Fruit fly (Drosophila melanogaster): ENCODE data around the gene Spn88Ea.

The Spn88Ea gene

DNA sequence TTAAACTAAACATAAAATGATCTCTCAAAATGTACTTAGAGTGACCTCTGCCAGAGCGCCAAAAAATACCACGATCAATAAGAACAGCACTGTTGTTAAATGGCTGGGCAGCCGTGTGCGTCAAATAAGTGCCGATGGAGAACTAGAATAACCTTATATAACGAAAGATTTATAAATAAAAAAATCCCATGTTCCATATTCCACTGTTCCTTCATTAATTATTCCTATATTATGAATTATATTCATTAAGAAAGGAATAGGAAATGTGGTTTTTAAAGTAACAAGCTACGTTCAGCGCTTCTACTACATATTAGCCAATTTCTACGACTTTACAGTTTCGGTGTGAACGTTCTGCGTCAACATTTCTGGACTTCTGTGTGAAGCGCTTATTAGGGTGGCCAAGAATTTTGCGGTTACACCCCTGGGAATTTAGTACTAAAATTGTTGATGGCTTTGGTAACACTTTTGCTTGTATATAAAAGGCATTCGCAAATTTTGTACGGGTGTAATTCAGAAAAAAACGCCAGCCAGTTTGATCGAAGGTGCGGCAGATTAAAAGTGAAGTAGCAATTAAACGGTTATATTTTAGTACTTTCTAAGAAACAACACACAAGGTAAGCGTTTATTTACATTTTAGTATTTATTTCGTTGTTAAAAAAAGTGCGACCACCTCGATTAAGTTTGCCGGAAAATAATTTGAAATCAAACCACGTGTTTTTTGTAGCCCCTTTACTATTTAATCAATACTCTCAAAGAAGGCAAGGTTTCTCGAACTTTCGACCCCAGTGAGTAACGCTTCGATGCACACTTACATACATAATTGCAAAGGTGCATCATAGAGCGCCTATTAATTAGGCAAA, 36.2 kb upstream of the Spn88Ea start, which contains the start of the genes tefu and Hsc70-4:
tefu (minus strand) TSS at position 51 of the 860 bp plus-strand sequence.
Hsc70-4 (plus strand) TSS at position 502 of the 860 bp plus-strand sequence.
- TF ChIP-seq CG17806 (tag; optimal IDR thresholded peaks at IDR 0.05) (no peak), CG4496 (GFP tag; IDR thresholded peaks at IDR 0.05) (peak; percentile 78; the same call in 2 of the 3 replicates), CG12605 (GFP tag; IDR thresholded peaks at IDR 0.05) (0 out of 2 replicates have a peak, but pooled peaks have one; percentile 23), CG14655 (GFP tag; optimal IDR thresholded peaks at IDR 0.05) (no peak), CG13204 (GFP tag; optimal IDR thresholded peaks at IDR 0.05) (no peak), CG8159 (tag; optimal IDR thresholded peaks at IDR 0.05) (peak; percentile 87), CG32121 (GFP tag; IDR thresholded peaks at IDR 0.05) (peak; percentile 77), gl (tag; optimal IDR thresholded peaks at IDR 0.05) (no peak), Pif1A (GFP tag; optimal IDR thresholded peaks at IDR 0.05) (no peak), Snoo (tag; optimal IDR thresholded peaks at IDR 0.05) (peak; percentile 14), CG10348 (GFP tag; IDR thresholded peaks at IDR 0.05) (0 out of 2 replicates have a peak, but pooled peaks have one; percentile 43), fd96Ca (GFP tag; IDR thresholded peaks at IDR 0.05) (peak; percentile 80), Ets98B (GFP tag; IDR thresholded peaks at IDR 0.05) (no peak; the same call in 1 of the 2 replicates), EcR (GFP tag; optimal IDR thresholded peaks at IDR 0.05) (peak; percentile 29), rn (GFP tag; IDR thresholded peaks at IDR 0.05) (peak; percentile 75), CG15710 (tag; optimal IDR thresholded peaks at IDR 0.05) (peak; percentile 65), D1 (tag; optimal IDR thresholded peaks at IDR 0.05) (no peak)

- no peak for TF ChIP-seq CG9948 (tag; optimal IDR thresholded peaks at IDR 0.05)
- TF ChIP-seq Pif1B (GFP tag; optimal IDR thresholded peaks at IDR 0.05): no peak
- no peak for TF ChIP-seq fd96Ca (GFP tag; IDR thresholded peaks at IDR 0.05)
- no peak for TF ChIP-seq D1 (tag; optimal IDR thresholded peaks at IDR 0.05)
- TF ChIP-seq CG10348 (GFP tag; IDR thresholded peaks at IDR 0.05): no peak
- TF ChIP-seq CG15710 (tag; optimal IDR thresholded peaks at IDR 0.05): no peak
- no peak for TF ChIP-seq Snoo (tag; optimal IDR thresholded peaks at IDR 0.05)
- TF ChIP-seq rn (GFP tag; IDR thresholded peaks at IDR 0.05): no peak
- TF ChIP-seq Ets98B (GFP tag; IDR thresholded peaks at IDR 0.05): no peak
- no peak for TF ChIP-seq CG4496 (GFP tag; IDR thresholded peaks at IDR 0.05)
- TF ChIP-seq CG13204 (GFP tag; optimal IDR thresholded peaks at IDR 0.05): no peak
- no peak for TF ChIP-seq Pif1A (GFP tag; optimal IDR thresholded peaks at IDR 0.05)
- no peak for TF ChIP-seq CG8159 (tag; optimal IDR thresholded peaks at IDR 0.05)
- TF ChIP-seq CG32121 (GFP tag; IDR thresholded peaks at IDR 0.05): no peak
- TF ChIP-seq CG8301 (tag; optimal IDR thresholded peaks at IDR 0.05): no peak
- TF ChIP-seq gl (tag; optimal IDR thresholded peaks at IDR 0.05): no peak
- no peak for TF ChIP-seq CG34367 (tag; optimal IDR thresholded peaks at IDR 0.05)
- no peak for TF ChIP-seq CG14655 (GFP tag; optimal IDR thresholded peaks at IDR 0.05)
Observed at dm6 chr3R:15231635-15232138, 25.4 kb upstream of the Spn88Ea start.

DNA sequence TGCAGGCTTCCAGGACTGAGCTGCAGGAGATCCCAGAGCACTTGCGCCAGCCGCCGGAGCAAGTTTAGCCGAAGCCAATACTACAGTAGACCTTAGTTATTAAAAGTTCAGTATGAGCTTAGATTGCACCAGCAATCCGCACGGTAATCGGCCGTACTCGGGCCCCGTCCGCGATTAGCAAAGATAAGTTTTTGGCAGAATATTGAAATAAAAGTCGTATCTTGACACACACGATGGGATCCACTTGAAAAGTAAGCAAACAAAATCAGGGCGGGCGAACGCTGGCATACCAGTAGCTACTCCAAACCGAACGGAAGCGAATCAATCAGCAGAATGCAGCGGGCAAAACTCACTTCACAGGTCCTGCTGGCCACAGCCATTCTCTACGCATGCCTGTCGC, 24.0 kb upstream of the Spn88Ea start, which contains the start of gene CG34316:
CG34316 (plus strand) TSS at position 301 of the 400 bp plus-strand sequence.
- TF ChIP-seq CG13204 (GFP tag; optimal IDR thresholded peaks at IDR 0.05) (no peak), CG32121 (GFP tag; IDR thresholded peaks at IDR 0.05) (no peak), Snoo (tag; optimal IDR thresholded peaks at IDR 0.05) (no peak), CG8301 (tag; optimal IDR thresholded peaks at IDR 0.05) (no peak), fd96Ca (GFP tag; IDR thresholded peaks at IDR 0.05) (no peak), CG17806 (tag; optimal IDR thresholded peaks at IDR 0.05) (no peak), CG10348 (GFP tag; IDR thresholded peaks at IDR 0.05) (no peak), CG15710 (tag; optimal IDR thresholded peaks at IDR 0.05) (no peak), CG4496 (GFP tag; IDR thresholded peaks at IDR 0.05) (no peak), CG12605 (GFP tag; IDR thresholded peaks at IDR 0.05) (no peak), CG9948 (tag; optimal IDR thresholded peaks at IDR 0.05) (no peak), gl (tag; optimal IDR thresholded peaks at IDR 0.05) (no peak), CG8159 (tag; optimal IDR thresholded peaks at IDR 0.05) (no peak)

DNA sequence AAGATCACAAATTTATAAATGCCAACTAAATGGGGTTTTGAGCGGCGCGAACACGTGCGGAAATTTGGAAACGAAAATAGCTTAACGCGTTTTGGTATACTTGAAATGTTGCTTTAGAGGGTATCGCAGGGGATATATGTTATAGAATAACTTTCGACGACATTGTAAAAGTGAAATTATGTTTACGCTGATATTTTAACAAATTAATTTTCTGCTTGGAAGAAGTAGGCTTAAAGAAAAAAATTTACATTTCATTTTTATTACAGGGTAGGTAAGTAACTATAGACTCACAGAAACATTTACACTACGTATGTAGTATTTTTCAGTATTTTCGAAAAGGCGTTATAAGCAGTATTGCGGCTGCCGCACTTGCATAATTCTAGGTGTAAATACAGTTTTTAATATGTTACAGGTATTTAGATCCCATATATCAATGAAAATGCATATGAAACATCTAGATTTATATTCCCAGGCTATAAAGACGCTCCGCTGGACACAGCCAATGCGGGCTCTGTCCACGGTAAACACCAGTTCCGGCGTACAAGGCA, 23.2 kb upstream of the Spn88Ea start, which contains the start of the genes Art3 and mRpS10:
Art3 (minus strand) TSS at position 80 of the 548 bp plus-strand sequence.
mRpS10 (plus strand) TSS at position 337 of the 548 bp plus-strand sequence.
- peak; percentile 99 for TF ChIP-seq CG10348 (GFP tag; IDR thresholded peaks at IDR 0.05)
- TF ChIP-seq Ets98B (GFP tag; IDR thresholded peaks at IDR 0.05): peak; percentile 100
- TF ChIP-seq Pif1A (GFP tag; optimal IDR thresholded peaks at IDR 0.05): peak; percentile 99
- TF ChIP-seq CG17806 (tag; optimal IDR thresholded peaks at IDR 0.05): peak; percentile 100
- TF ChIP-seq Pif1B (GFP tag; optimal IDR thresholded peaks at IDR 0.05): peak; percentile 99
- peak; percentile 100 for TF ChIP-seq CG8301 (tag; optimal IDR thresholded peaks at IDR 0.05)
- peak; percentile 100 for TF ChIP-seq CG8159 (tag; optimal IDR thresholded peaks at IDR 0.05)
- peak; percentile 100 for TF ChIP-seq CG9948 (tag; optimal IDR thresholded peaks at IDR 0.05)
- no peak for TF ChIP-seq EcR (GFP tag; optimal IDR thresholded peaks at IDR 0.05)
- peak; percentile 99 for TF ChIP-seq gl (tag; optimal IDR thresholded peaks at IDR 0.05)
- TF ChIP-seq rn (GFP tag; IDR thresholded peaks at IDR 0.05): peak; percentile 100
- TF ChIP-seq Snoo (tag; optimal IDR thresholded peaks at IDR 0.05): peak; percentile 100
- no peak for TF ChIP-seq CG13204 (GFP tag; optimal IDR thresholded peaks at IDR 0.05)
- peak; percentile 100 for TF ChIP-seq CG12605 (GFP tag; IDR thresholded peaks at IDR 0.05)
- TF ChIP-seq fd96Ca (GFP tag; IDR thresholded peaks at IDR 0.05): peak; percentile 89
- peak; percentile 100 for TF ChIP-seq CG14655 (GFP tag; optimal IDR thresholded peaks at IDR 0.05)
- peak; percentile 100 for TF ChIP-seq CG15710 (tag; optimal IDR thresholded peaks at IDR 0.05)
- TF ChIP-seq CG32121 (GFP tag; IDR thresholded peaks at IDR 0.05): peak; percentile 100
- TF ChIP-seq CG4496 (GFP tag; IDR thresholded peaks at IDR 0.05): peak; percentile 100
- no peak for TF ChIP-seq D1 (tag; optimal IDR thresholded peaks at IDR 0.05)
- TF ChIP-seq CG34367 (tag; optimal IDR thresholded peaks at IDR 0.05): peak; percentile 100

Data from whole organism, pupa.